Worm (Caenorhabditis elegans): Measurements from ENCODE around the gene sel-13.
A peak's percentile ranks its signal among the peaks of the same experiment; 100 is the strongest.
"Not testable (repeated sequence)": the region's sequence is repeated elsewhere in the genome, so short reads cannot be mapped to it uniquely, and the experiment has no call there.

The sel-13 gene

DNA sequence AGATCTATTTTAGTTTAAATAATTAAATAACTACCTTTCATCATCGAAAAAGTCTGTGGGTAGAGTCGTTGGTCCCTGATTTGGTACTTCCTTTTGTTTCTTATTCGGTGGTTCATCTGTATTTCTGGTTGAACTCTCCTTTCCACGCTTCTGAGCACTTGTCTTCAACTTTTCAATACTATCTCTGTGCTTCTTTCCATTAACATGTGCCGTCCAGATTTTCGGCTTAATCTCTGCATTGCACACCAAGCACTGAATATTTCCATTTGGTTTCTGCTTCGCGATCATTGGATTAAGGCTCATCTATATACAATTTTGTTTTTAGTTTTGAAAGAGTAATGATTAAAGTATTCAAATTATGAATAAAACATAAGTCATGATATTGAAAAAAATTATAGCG lies at the start of gene sel-13:
sel-13 (minus strand) TSS at position 303 of the 400 bp plus-strand sequence.
- no peak for TF ChIP-seq ceh-82 (tag; optimal IDR thresholded peaks at IDR 0.05)
- no peak for TF ChIP-seq eor-1 (tag; optimal IDR thresholded peaks at IDR 0.05)
- no peak for TF ChIP-seq unc-62 (GFP tag; optimal IDR thresholded peaks at IDR 0.05)
- no peak for TF ChIP-seq nhr-77 (tag; optimal IDR thresholded peaks at IDR 0.05)
- no peak for TF ChIP-seq mml-1 (tag; optimal IDR thresholded peaks at IDR 0.05)
- no peak for TF ChIP-seq ztf-11 (tag; optimal IDR thresholded peaks at IDR 0.05)
- TF ChIP-seq ceh-16 (tag; optimal IDR thresholded peaks at IDR 0.05) = no peak
- TF ChIP-seq pqm-1 (tag; optimal IDR thresholded peaks at IDR 0.05) = no peak
- TF ChIP-seq nhr-76 (tag; optimal IDR thresholded peaks at IDR 0.05) = no peak

ce11 chrIII:4748666-4749065 lies 48.6 kb upstream of the sel-13 start:
- no peak for TF ChIP-seq fkh-2 (tag; optimal IDR thresholded peaks at IDR 0.05)
- TF ChIP-seq ztf-11 (tag; optimal IDR thresholded peaks at IDR 0.05) = no peak
- TF ChIP-seq nhr-23 (tag; optimal IDR thresholded peaks at IDR 0.05) = no peak
- TF ChIP-seq nhr-11 (tag; optimal IDR thresholded peaks at IDR 0.05) = no peak
- no peak for TF ChIP-seq nhr-76 (tag; optimal IDR thresholded peaks at IDR 0.05)
- TF ChIP-seq nhr-28 (tag; optimal IDR thresholded peaks at IDR 0.05) = no peak
- TF ChIP-seq elt-2 (tag; optimal IDR thresholded peaks at IDR 0.05) = no peak

ce11 chrIII:4748109-4748508 lies 48.1 kb upstream of the sel-13 start, which contains the start of gene col-89:
Gene col-89, plus strand, starts transcription at chrIII:4748127.
- TF ChIP-seq lsy-12 (tag; optimal IDR thresholded peaks at IDR 0.05) (no peak), nhr-28 (tag; optimal IDR thresholded peaks at IDR 0.05) (no peak), pha-4 (tag; optimal IDR thresholded peaks at IDR 0.05) (no peak), nhr-25 (tag; optimal IDR thresholded peaks at IDR 0.05) (no peak), ama-1 (optimal IDR thresholded peaks at IDR 0.05) (no peak), nfya-1 (tag; optimal IDR thresholded peaks at IDR 0.05; ENCODE audit: insufficient read depth) (no peak), ceh-28 (tag; optimal IDR thresholded peaks at IDR 0.05) (no peak), fkh-10 (GFP tag; optimal IDR thresholded peaks at IDR 0.05) (no peak), ceh-16 (tag; optimal IDR thresholded peaks at IDR 0.05) (no peak), mml-1 (tag; optimal IDR thresholded peaks at IDR 0.05) (no peak)

ce11 chrIII:4745934-4746333 lies 45.9 kb upstream of the sel-13 start, which contains the start of gene F17C8.6:
Gene F17C8.6, minus strand, starts transcription at chrIII:4746034.
- TF ChIP-seq eor-1 (tag; optimal IDR thresholded peaks at IDR 0.05) (no peak), mdl-1 (tag; optimal IDR thresholded peaks at IDR 0.05) (no peak), pqm-1 (tag; optimal IDR thresholded peaks at IDR 0.05) (no peak), unc-62 (GFP tag; optimal IDR thresholded peaks at IDR 0.05) (no peak), lsy-12 (tag; optimal IDR thresholded peaks at IDR 0.05) (no peak), ama-1 (optimal IDR thresholded peaks at IDR 0.05) (no peak), nhr-43 (tag; optimal IDR thresholded peaks at IDR 0.05; ENCODE audit: poor library complexity, severe bottlenecking) (no peak)

ce11 chrIII:4742620-4743019 lies 42.6 kb upstream of the sel-13 start, which contains the start of gene twk-6:
Gene twk-6, plus strand, starts transcription at chrIII:4742920.
- TF ChIP-seq ZK546.5, nhr-77, elt-2 (tag; optimal IDR thresholded peaks at IDR 0.05): not testable (repeated sequence)

DNA sequence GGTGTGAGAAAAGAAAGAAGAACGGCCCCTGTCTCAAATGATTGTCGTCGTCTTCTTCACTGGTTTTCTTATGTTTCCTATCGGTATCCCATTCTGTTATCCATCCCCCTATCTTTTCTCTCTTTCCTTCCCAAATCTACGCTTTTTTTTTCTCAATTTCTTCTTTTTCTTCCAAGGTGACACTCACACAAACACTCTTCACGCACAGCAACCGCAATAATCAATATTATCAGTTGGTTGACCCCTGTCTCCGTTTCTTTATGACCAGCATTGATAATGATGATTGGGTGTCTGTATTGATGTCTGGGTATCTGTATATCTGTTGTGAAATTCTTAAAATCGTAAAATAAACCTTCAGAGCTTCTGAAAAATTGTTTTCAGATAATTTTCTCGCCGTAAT lies 40.8 kb upstream of the sel-13 start:
- TF ChIP-seq nhr-43 (tag; optimal IDR thresholded peaks at IDR 0.05; ENCODE audit: poor library complexity, severe bottlenecking) = no peak
- no peak for TF ChIP-seq skn-1 (tag; optimal IDR thresholded peaks at IDR 0.05)
- TF ChIP-seq snpc-4 (tag; optimal IDR thresholded peaks at IDR 0.05) = no peak
- TF ChIP-seq mdl-1 (tag; optimal IDR thresholded peaks at IDR 0.05) = no peak
- TF ChIP-seq ceh-28 (tag; optimal IDR thresholded peaks at IDR 0.05) = peak; percentile 45
- no peak for TF ChIP-seq nhr-25 (tag; optimal IDR thresholded peaks at IDR 0.05)
- TF ChIP-seq elt-1 (tag; optimal IDR thresholded peaks at IDR 0.05) = no peak
- no peak for TF ChIP-seq daf-12 (tag; optimal IDR thresholded peaks at IDR 0.05)
- no peak for TF ChIP-seq ceh-16 (tag; optimal IDR thresholded peaks at IDR 0.05)
- no peak for TF ChIP-seq lin-15B (tag; optimal IDR thresholded peaks at IDR 0.05)
- no peak for TF ChIP-seq elt-3 (tag; optimal IDR thresholded peaks at IDR 0.05)
- TF ChIP-seq lin-39 (tag; optimal IDR thresholded peaks at IDR 0.05) = peak; percentile 8
- no peak for TF ChIP-seq nhr-28 (tag; optimal IDR thresholded peaks at IDR 0.05)
- peak; percentile 63 for TF ChIP-seq nhr-23 (tag; optimal IDR thresholded peaks at IDR 0.05)
- TF ChIP-seq pqm-1 (tag; optimal IDR thresholded peaks at IDR 0.05) = no peak
- peak; percentile 48 for TF ChIP-seq nfya-1 (tag; optimal IDR thresholded peaks at IDR 0.05; ENCODE audit: insufficient read depth)
- peak; percentile 31 for TF ChIP-seq elt-2 (tag; optimal IDR thresholded peaks at IDR 0.05)
- TF ChIP-seq nhr-12 (tag; optimal IDR thresholded peaks at IDR 0.05) = no peak
- TF ChIP-seq sea-2 (GFP tag; optimal IDR thresholded peaks at IDR 0.05) = no peak
- TF ChIP-seq lsy-12 (tag; optimal IDR thresholded peaks at IDR 0.05) = no peak
- no peak for TF ChIP-seq unc-39 (tag; optimal IDR thresholded peaks at IDR 0.05)
- no peak for TF ChIP-seq nhr-11 (tag; optimal IDR thresholded peaks at IDR 0.05)
